Fruit fly (Drosophila melanogaster) whole organism, embryonic: ENCODE data around the gene RSG7.

Experiments
- Adf1 ChIP-seq: fragments of 200-800 bp; sonication (Bioruptor generic); IDR thresholded peaks from 2 replicates; pipeline ENCODE4 v1.3.6; 2022; ENCODE audit warnings: missing biosample characterization, missing genetic modification characterization
- CG10274 ChIP-seq: fragments of 200-800 bp; sonication (Bioruptor generic); optimal IDR thresholded peaks from 3 replicates; lab custom pipeline; 2017; ENCODE audit warnings: missing biosample characterization, mild to moderate bottlenecking, missing genetic modification characterization
- CG11723 ChIP-seq: fragments of 200-800 bp; sonication (Bioruptor generic); optimal IDR thresholded peaks from 2 replicates; lab custom pipeline; 2017; ENCODE audit warnings: missing biosample characterization, mild to moderate bottlenecking, missing genetic modification characterization
- CG1529 ChIP-seq: fragments of 200-800 bp; sonication (Bioruptor generic); optimal IDR thresholded peaks from 3 replicates; lab custom pipeline; 2018; ENCODE audit warnings: missing biosample characterization, missing genetic modification characterization
- CG30403 ChIP-seq: fragments of 200-800 bp; sonication (Bioruptor generic); optimal IDR thresholded peaks from 3 replicates; lab custom pipeline; 2016; ENCODE audit warnings: missing biosample characterization, missing genetic modification characterization
- CG31388 ChIP-seq: fragments of 200-800 bp; sonication (Bioruptor generic); optimal IDR thresholded peaks from 2 replicates; lab custom pipeline; 2016; ENCODE audit warnings: missing biosample characterization, missing genetic modification characterization
- CG32767 ChIP-seq: fragments of 200-800 bp; sonication (Bioruptor generic); IDR thresholded peaks from 2 replicates; pipeline ENCODE4 v1.3.6; 2022; ENCODE audit warnings: missing biosample characterization, missing genetic modification characterization
- CG3995 ChIP-seq: fragments of 200-800 bp; sonication (Bioruptor generic); optimal IDR thresholded peaks from 3 replicates; lab custom pipeline; 2016; ENCODE audit warnings: missing biosample characterization, missing genetic modification characterization
- CG4617 ChIP-seq: fragments of 200-800 bp; sonication (Bioruptor generic); optimal IDR thresholded peaks from 3 replicates; lab custom pipeline; 2016; ENCODE audit warnings: missing biosample characterization, missing genetic modification characterization, borderline replicate concordance
- CG4854 ChIP-seq: fragments of 200-800 bp; sonication (Bioruptor generic); optimal IDR thresholded peaks from 2 replicates; lab custom pipeline; 2016; ENCODE audit warnings: missing biosample characterization, missing genetic modification characterization, inconsistent platforms
- CG8290 ChIP-seq, 3 experiments: fragments of 200-800 bp; sonication (Bioruptor generic); optimal IDR thresholded peaks; 2 replicates each; lab custom pipeline; 2016 to 2019; ENCODE audit warnings: missing biosample characterization in 3 of 3, missing genetic modification characterization in 3 of 3, mild to moderate bottlenecking in 2 of 3, moderate library complexity in 1 of 3
- CG8944 ChIP-seq: fragments of 200-800 bp; sonication (Bioruptor generic); optimal IDR thresholded peaks from 3 replicates; lab custom pipeline; 2016; ENCODE audit warnings: missing biosample characterization, missing genetic modification characterization
- CG9437 ChIP-seq: fragments of 200-800 bp; sonication (Bioruptor generic); optimal IDR thresholded peaks from 2 replicates; lab custom pipeline; 2018; ENCODE audit warnings: missing biosample characterization, mild to moderate bottlenecking, missing genetic modification characterization
- CrebB ChIP-seq: fragments of 200-800 bp; sonication (Bioruptor generic); optimal IDR thresholded peaks from 3 replicates; lab custom pipeline; 2018; ENCODE audit warnings: missing biosample characterization, mild to moderate bottlenecking, missing genetic modification characterization
- Drgx ChIP-seq: fragments of 200-800 bp; sonication (Bioruptor generic); IDR thresholded peaks from 2 replicates; pipeline ENCODE4 v1.3.6; 2022; ENCODE audit warnings: missing biosample characterization, missing genetic modification characterization
- Gug ChIP-seq: fragments of 200-800 bp; sonication (Bioruptor generic); IDR thresholded peaks from 4 replicates; pipeline ENCODE4 v1.3.6; 2022; ENCODE audit warnings: missing biosample characterization, missing genetic modification characterization
- Kr ChIP-seq: fragments of 200-800 bp; sonication (Bioruptor generic); optimal IDR thresholded peaks from 2 replicates; lab custom pipeline; 2017; ENCODE audit warnings: missing biosample characterization, mild to moderate bottlenecking, missing genetic modification characterization
- Mes4 ChIP-seq: fragments of 200-800 bp; sonication (Bioruptor generic); optimal IDR thresholded peaks from 2 replicates; lab custom pipeline; 2016; ENCODE audit warnings: missing biosample characterization, missing genetic modification characterization
- Mrtf ChIP-seq: fragments of 200-800 bp; sonication (Bioruptor generic); IDR thresholded peaks from 3 replicates; pipeline ENCODE4 v1.3.6; 2022; ENCODE audit warnings: missing biosample characterization, missing genetic modification characterization
- NfI ChIP-seq: fragments of 200-800 bp; sonication (Bioruptor generic); optimal IDR thresholded peaks from 3 replicates; lab custom pipeline; 2018; ENCODE audit warnings: missing biosample characterization, mild to moderate bottlenecking, missing genetic modification characterization, moderate library complexity
- Opbp ChIP-seq: fragments of 200-800 bp; sonication (Bioruptor generic); IDR thresholded peaks from 3 replicates; pipeline ENCODE4 v1.3.6; 2022; ENCODE audit warnings: missing biosample characterization, missing genetic modification characterization; ENCODE audit not compliant: partially characterized antibody
- Sox102F ChIP-seq: fragments of 200-800 bp; sonication (Bioruptor generic); optimal IDR thresholded peaks from 2 replicates; lab custom pipeline; 2018; ENCODE audit warnings: missing biosample characterization, mild to moderate bottlenecking, missing genetic modification characterization, moderate library complexity
- Spps ChIP-seq: fragments of 200-800 bp; sonication (Bioruptor generic); optimal IDR thresholded peaks from 2 replicates; lab custom pipeline; 2018; ENCODE audit warnings: missing biosample characterization, mild to moderate bottlenecking, missing genetic modification characterization
- Ssrp ChIP-seq: fragments of 200-800 bp; sonication (Bioruptor generic); optimal IDR thresholded peaks from 2 replicates; lab custom pipeline; 2018; ENCODE audit warnings: missing biosample characterization, mild to moderate bottlenecking, missing genetic modification characterization, moderate library complexity
- Tbp ChIP-seq: fragments of >200 bp; optimal IDR thresholded peaks from 2 replicates; lab custom pipeline; 2018; ENCODE audit warnings: missing biosample characterization, missing genetic modification characterization
- ara ChIP-seq: fragments of 200-800 bp; sonication (Bioruptor generic); IDR thresholded peaks from 2 replicates; pipeline ENCODE4 v1.3.6; 2022; ENCODE audit warnings: missing biosample characterization, missing genetic modification characterization
- ash1 ChIP-seq: fragments of 200-800 bp; sonication (Bioruptor generic); optimal IDR thresholded peaks from 2 replicates; lab custom pipeline; 2018; ENCODE audit warnings: missing biosample characterization, mild to moderate bottlenecking, missing genetic modification characterization
- bcd ChIP-seq: fragments of 200-800 bp; sonication (Bioruptor generic); optimal IDR thresholded peaks from 2 replicates; lab custom pipeline; 2017; ENCODE audit warnings: missing biosample characterization, mild to moderate bottlenecking, missing genetic modification characterization
- btn ChIP-seq: fragments of 200-800 bp; sonication (Bioruptor generic); optimal IDR thresholded peaks from 2 replicates; lab custom pipeline; 2016; ENCODE audit warnings: missing biosample characterization, missing genetic modification characterization
- dm ChIP-seq: fragments of 200-800 bp; sonication (Bioruptor generic); optimal IDR thresholded peaks from 3 replicates; lab custom pipeline; 2016; ENCODE audit warnings: missing biosample characterization, missing genetic modification characterization
- fru ChIP-seq: fragments of >200 bp; optimal IDR thresholded peaks from 2 replicates; lab custom pipeline; 2017
- fu2 ChIP-seq: fragments of 200-800 bp; sonication (Bioruptor generic); optimal IDR thresholded peaks from 2 replicates; lab custom pipeline; 2016; ENCODE audit warnings: missing biosample characterization, missing genetic modification characterization
- ham ChIP-seq: fragments of 200-800 bp; sonication (Bioruptor generic); IDR thresholded peaks from 2 replicates; pipeline ENCODE4 v1.3.6; 2022; ENCODE audit warnings: missing biosample characterization, missing genetic modification characterization
- insv ChIP-seq, 2 experiments: fragments of 200-800 bp; sonication (Bioruptor generic); optimal IDR thresholded peaks; 3 replicates each; lab custom pipeline; 2016 to 2018; ENCODE audit warnings: missing biosample characterization in 2 of 2, missing genetic modification characterization in 2 of 2
- knrl ChIP-seq: fragments of 200-800 bp; sonication (Bioruptor generic); IDR thresholded peaks from 3 replicates; pipeline ENCODE4 v1.3.6; 2022; ENCODE audit warnings: missing biosample characterization, missing genetic modification characterization; ENCODE audit not compliant: partially characterized antibody
- nmo ChIP-seq: fragments of 200-800 bp; sonication (Bioruptor generic); optimal IDR thresholded peaks from 2 replicates; lab custom pipeline; 2018; ENCODE audit warnings: missing biosample characterization, mild to moderate bottlenecking, missing genetic modification characterization, moderate library complexity
- oc ChIP-seq: fragments of 200-800 bp; sonication (Bioruptor generic); optimal IDR thresholded peaks from 2 replicates; lab custom pipeline; 2018; ENCODE audit warnings: missing biosample characterization, mild to moderate bottlenecking, missing genetic modification characterization, moderate library complexity
- p53 ChIP-seq: fragments of 200-800 bp; sonication (Bioruptor generic); optimal IDR thresholded peaks from 2 replicates; lab custom pipeline; 2016; ENCODE audit warnings: missing biosample characterization, missing genetic modification characterization
- pfk ChIP-seq: fragments of 200-800 bp; sonication (Bioruptor generic); optimal IDR thresholded peaks from 2 replicates; lab custom pipeline; 2018; ENCODE audit warnings: missing biosample characterization, mild to moderate bottlenecking, missing genetic modification characterization, moderate library complexity
- row ChIP-seq: fragments of 200-800 bp; sonication (Bioruptor generic); IDR thresholded peaks from 3 replicates; pipeline ENCODE4 v1.3.6; 2022; ENCODE audit warnings: missing biosample characterization, missing genetic modification characterization
- sc ChIP-seq, 3 experiments: fragments of >200 bp in 2 of 3; fragments of 200-800 bp in 1 of 3; sonication (Bioruptor generic) in 1 of 3; optimal IDR thresholded peaks; 2 replicates in 2 of 3; 3 replicates in 1 of 3; lab custom pipeline; 2017; ENCODE audit warnings: mild to moderate bottlenecking in 1 of 3, missing biosample characterization in 1 of 3, missing genetic modification characterization in 1 of 3, missing genetic modification reagents in 1 of 3
- schlank ChIP-seq: fragments of 200-800 bp; sonication (Bioruptor generic); optimal IDR thresholded peaks from 2 replicates; lab custom pipeline; 2018; ENCODE audit warnings: missing biosample characterization, mild to moderate bottlenecking, missing genetic modification characterization
- sens ChIP-seq: fragments of 200-800 bp; sonication (Bioruptor generic); peaks from one replicate; lab custom pipeline; 2016; ENCODE audit warnings: missing biosample characterization, missing genetic modification characterization
- sna ChIP-seq: fragments of 200-800 bp; sonication (Bioruptor generic); IDR thresholded peaks from 2 replicates; pipeline ENCODE4 v1.3.6; 2022; ENCODE audit warnings: missing biosample characterization, missing genetic modification characterization; ENCODE audit not compliant: partially characterized antibody
- trem ChIP-seq: fragments of 200-800 bp; optimal IDR thresholded peaks from 3 replicates; lab custom pipeline; 2019; ENCODE audit warnings: missing biosample characterization, mild to moderate bottlenecking, missing genetic modification characterization, moderate library complexity
- zen2 ChIP-seq: fragments of 200-800 bp; sonication (Bioruptor generic); IDR thresholded peaks from 3 replicates; pipeline ENCODE4 v1.3.6; 2022; ENCODE audit warnings: missing biosample characterization, missing genetic modification characterization; ENCODE audit not compliant: partially characterized antibody
- zfh1 ChIP-seq: fragments of 200-800 bp; sonication (Bioruptor generic); IDR thresholded peaks from 3 replicates; pipeline ENCODE4 v1.3.6; 2022; ENCODE audit warnings: missing biosample characterization, missing genetic modification characterization

Gene RSG7

DNA sequence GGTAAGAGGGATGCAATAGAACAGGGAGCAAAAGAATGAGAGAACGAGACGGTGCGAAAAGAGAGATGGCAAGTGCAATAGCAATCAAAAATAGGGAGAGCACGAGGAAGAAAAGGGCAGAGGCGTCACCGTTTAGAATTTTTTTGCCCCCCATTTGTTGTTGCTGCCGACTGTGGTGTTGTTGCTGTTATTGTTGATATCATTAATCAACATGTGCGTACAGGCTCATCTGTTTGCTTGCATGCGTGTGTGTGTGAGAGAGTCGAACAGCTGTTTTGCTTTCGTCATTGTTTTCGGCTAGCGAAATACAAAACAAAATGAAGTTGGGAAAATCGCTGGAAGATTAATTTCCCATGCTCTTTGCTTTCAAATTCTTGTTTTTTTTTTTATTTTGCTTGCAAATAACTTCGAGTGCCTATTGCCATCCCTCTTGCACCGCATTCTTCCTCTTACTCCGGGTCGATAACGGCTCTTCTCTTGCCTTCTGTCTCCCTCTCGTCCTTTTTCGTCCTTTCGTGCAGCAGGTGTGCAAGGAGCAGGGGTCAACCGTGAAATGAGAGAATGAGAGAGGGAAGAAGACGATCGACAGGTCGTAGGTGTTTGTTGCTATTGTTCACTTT, 51.0 kb downstream of the RSG7 start (continued):
- TF ChIP-seq Spps (tag; lab: Kevin White, UChicago) (no peak), p53 (no peak), sens (GFP tag; lab: Kevin White, UChicago) (peak; percentile 43), fru (lab: Kevin White, UChicago) (no peak), zen2 (no peak), CG8290 (GFP tag; optimal IDR thresholded peaks at IDR 0.05; lab: Kevin White, UChicago) (no peak), CG8290 (tag; optimal IDR thresholded peaks at IDR 0.05; lab: Kevin White, UChicago) (no peak), CG30403 (GFP tag; lab: Kevin White, UChicago) (no peak), Tbp (GFP tag; lab: Kevin White, UChicago) (no peak), CG4617 (GFP tag; lab: Kevin White, UChicago) (no peak), sna (no peak), oc (tag; lab: Kevin White, UChicago) (no peak), CG3995 (GFP tag; lab: Kevin White, UChicago) (no peak)

DNA sequence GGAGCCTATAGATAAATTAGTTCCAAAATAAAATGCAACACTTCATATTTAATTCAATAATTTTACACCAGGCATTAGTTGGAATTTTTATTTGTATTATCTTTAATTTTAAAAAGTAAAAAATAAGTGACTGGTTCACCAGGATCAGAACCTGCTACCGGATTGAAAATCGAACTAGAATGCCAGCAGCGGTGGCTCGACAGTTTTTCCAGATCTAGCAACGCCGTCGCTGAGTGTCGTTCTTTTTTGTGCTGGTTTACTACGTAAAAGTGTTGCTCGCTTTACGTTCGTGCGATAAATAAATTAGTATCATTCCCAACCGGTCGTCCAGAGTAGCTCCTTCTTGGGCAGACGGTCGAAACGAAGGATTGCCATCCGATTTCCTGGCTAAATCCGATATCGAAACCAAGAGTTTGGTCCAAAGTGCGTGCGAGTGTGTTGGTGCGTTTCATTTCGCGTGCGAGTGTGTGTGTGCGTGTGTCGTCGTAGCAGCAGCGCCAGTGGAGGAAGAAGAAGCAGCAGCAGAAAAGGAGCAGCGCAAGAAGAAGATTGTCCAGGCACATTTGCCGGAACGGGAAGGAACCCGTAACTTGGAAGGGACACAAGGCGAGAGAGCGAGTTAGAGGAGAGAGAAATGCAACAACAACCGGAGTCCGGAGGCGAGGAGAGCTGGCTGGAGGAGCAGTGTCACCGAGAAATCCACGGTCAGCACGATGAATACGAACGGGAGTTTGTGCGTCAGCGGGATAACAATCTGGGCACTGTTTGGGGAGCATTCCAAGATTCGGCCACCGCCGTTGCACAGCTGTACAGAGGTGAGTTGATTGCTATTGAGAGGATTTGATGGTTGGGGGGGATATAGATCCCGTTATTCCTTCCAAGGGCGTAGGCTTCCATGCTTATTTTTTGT, 52.1 kb downstream of the RSG7 start, which contains the start of gene CG4768:
CG4768 (plus strand) TSS at position 200 of the 910 bp plus-strand sequence.
- TF ChIP-seq schlank (tag; lab: Kevin White, UChicago) (no peak), btn (no peak), Adf1 (0 out of 2 replicates have a peak, but pooled peaks have one; percentile 42), zfh1 (GFP tag; lab: Robert Waterston, UW) (no peak), CrebB (no peak), sc (optimal IDR thresholded peaks at IDR 0.05; lab: Kevin White, UChicago) (no peak), sc (GFP tag; optimal IDR thresholded peaks at IDR 0.05; lab: Kevin White, UChicago) (no peak), insv (GFP tag; optimal IDR thresholded peaks at IDR 0.05; lab: Kevin White, UChicago) (peak in 1 of 2 experiments; percentile 50), CG31388 (GFP tag; lab: Kevin White, UChicago) (no peak), bcd (GFP tag; lab: Kevin White, UChicago) (no peak), Ssrp (tag; lab: Kevin White, UChicago) (no peak), Gug (GFP tag; lab: Robert Waterston, UW) (no peak), CG8944 (no peak), pfk (no peak), ash1 (GFP tag; lab: Kevin White, UChicago) (no peak), Mes4 (GFP tag; lab: Kevin White, UChicago) (no peak), CG10274 (GFP tag; lab: Kevin White, UChicago) (no peak), Drgx (GFP tag; lab: Robert Waterston, UW) (no peak), CG1529 (GFP tag; lab: Kevin White, UChicago) (no peak), NfI (GFP tag; lab: Kevin White, UChicago) (peak; percentile 19), knrl (GFP tag; lab: Robert Waterston, UW) (no peak), Sox102F (GFP tag; lab: Kevin White, UChicago) (no peak), row (GFP tag; lab: Robert Waterston, UW) (peak; percentile 73), CG4854 (GFP tag; lab: Kevin White, UChicago) (no peak), Kr (GFP tag; lab: Kevin White, UChicago) (no peak), Opbp (GFP tag; lab: Robert Waterston, UW) (no peak), Tbp (GFP tag; lab: Kevin White, UChicago) (no peak), nmo (GFP tag; lab: Kevin White, UChicago) (no peak), trem (tag; lab: Kevin White, UChicago) (no peak), Mrtf (GFP tag; lab: Robert Waterston, UW) (no peak), CG32767 (GFP tag; lab: Robert Waterston, UW) (no peak), dm (GFP tag; lab: Kevin White, UChicago) (no peak), ara (GFP tag; lab: Robert Waterston, UW) (no peak), CG9437 (GFP tag; lab: Kevin White, UChicago) (peak; percentile 24), ham (GFP tag; lab: Robert Waterston, UW) (no peak), fu2 (GFP tag; lab: Kevin White, UChicago) (no peak), CG11723 (GFP tag; lab: Kevin White, UChicago) (no peak)
